Fruit fly (Drosophila melanogaster): ENCODE data around the gene CG42367.
A peak's percentile ranks its signal among the peaks of the same experiment; 100 is the strongest.

The CG42367 gene

dm6 chr2L:9921401-9921800 is 9.0 kb upstream of the CG42367 start, which contains the start of gene CG4592 (continued):
- TF ChIP-seq Dref (GFP tag; IDR thresholded peaks at IDR 0.05) (no peak), ro (GFP tag; IDR thresholded peaks at IDR 0.05) (no peak), CG6854 (GFP tag; optimal IDR thresholded peaks at IDR 0.05) (peak; percentile 46), unc-4 (GFP tag; IDR thresholded peaks at IDR 0.05; ENCODE audit: partially characterized antibody) (0 out of 2 replicates have a peak, but pooled peaks have one; percentile 15), ranshi (GFP tag; IDR thresholded peaks at IDR 0.05) (peak; percentile 66), CG9817 (tag; optimal IDR thresholded peaks at IDR 0.05) (peak; percentile 40)

- TF ChIP-seq CG31388 (GFP tag; optimal IDR thresholded peaks at IDR 0.05) (no peak), wor (GFP tag; IDR thresholded peaks at IDR 0.05) (no peak), unpg (GFP tag; optimal IDR thresholded peaks at IDR 0.05) (no peak), CG11456 (GFP tag; IDR thresholded peaks at IDR 0.05) (0 out of 3 replicates have a peak, but pooled peaks have one; percentile 33), CG10959 (GFP tag; IDR thresholded peaks at IDR 0.05) (no peak), Rfx (GFP tag; IDR thresholded peaks at IDR 0.05) (peak; percentile 32; the same call in 1 of the 2 replicates), CG1603 (tag; optimal IDR thresholded peaks at IDR 0.05) (no peak), CG4617 (GFP tag; optimal IDR thresholded peaks at IDR 0.05; ENCODE audit: borderline replicate concordance) (no peak), CG11560 (tag; IDR thresholded peaks at IDR 0.05) (0 out of 3 replicates have a peak, but pooled peaks have one; percentile 28), Dref (GFP tag; IDR thresholded peaks at IDR 0.05) (no peak), CG11247 (GFP tag; IDR thresholded peaks at IDR 0.05) (0 out of 2 replicates have a peak, but pooled peaks have one; percentile 33), CG15073 (GFP tag; optimal IDR thresholded peaks at IDR 0.05) (no peak)
These were observed 5.6 kb upstream of the CG42367 start, which contains the start of the genes TbCMF46 and CG42366 for dm6 chr2L:9924765-9925164. Gene TbCMF46 (minus strand): TSS chr2L:9924865. Gene CG42366 (plus strand): TSS chr2L:9925161.

- TF ChIP-seq HLH54F (GFP tag; optimal IDR thresholded peaks at IDR 0.05) (no peak), CG34422 (GFP tag; IDR thresholded peaks at IDR 0.05) (no peak), btn (GFP tag; optimal IDR thresholded peaks at IDR 0.05) (no peak), ken (GFP tag; IDR thresholded peaks at IDR 0.05) (no peak), Gsc (GFP tag; IDR thresholded peaks at IDR 0.05) (no peak), CG9215 (GFP tag; IDR thresholded peaks at IDR 0.05) (no peak), bcd (GFP tag; optimal IDR thresholded peaks at IDR 0.05) (no peak), CG7928 (GFP tag; optimal IDR thresholded peaks at IDR 0.05) (no peak), CG17912 (GFP tag; optimal IDR thresholded peaks at IDR 0.05) (no peak), wdn (GFP tag; IDR thresholded peaks at IDR 0.05) (no peak), CG7372 (GFP tag; IDR thresholded peaks at IDR 0.05) (no peak), Sox102F (GFP tag; optimal IDR thresholded peaks at IDR 0.05) (no peak), CG32767 (GFP tag; IDR thresholded peaks at IDR 0.05) (no peak)
These were observed 2.7 kb downstream of the CG42367 start, which contains the start of gene Cpr30F for dm6 chr2L:9933063-9933462. Gene Cpr30F (minus strand): TSS chr2L:9933163.

dm6 chr2L:9937908-9938307 is 7.5 kb downstream of the CG42367 start, which contains the start of gene Arglu1:
Gene Arglu1 (minus strand): TSS chr2L:9938134.
- TF ChIP-seq CHES-1-like (GFP tag; optimal IDR thresholded peaks at IDR 0.05), result peak; percentile 39
- TF ChIP-seq Dref (GFP tag; IDR thresholded peaks at IDR 0.05), result 0 out of 2 replicates have a peak, but pooled peaks have one; percentile 34
- TF ChIP-seq zen2 (GFP tag; IDR thresholded peaks at IDR 0.05; ENCODE audit: partially characterized antibody), result 0 out of 3 replicates have a peak, but pooled peaks have one; percentile 23
- TF ChIP-seq gro (GFP tag; optimal IDR thresholded peaks at IDR 0.05), result peak; percentile 20
- peak; percentile 53 for TF ChIP-seq mam (GFP tag; optimal IDR thresholded peaks at IDR 0.05)
- no peak for TF ChIP-seq da (GFP tag; optimal IDR thresholded peaks at IDR 0.05)
- TF ChIP-seq zfh2 (GFP tag; optimal IDR thresholded peaks at IDR 0.05), result peak; percentile 58
- TF ChIP-seq NFAT (GFP tag; IDR thresholded peaks at IDR 0.05), result peak; percentile 34; the same call in 1 of the 2 replicates
- no peak for TF ChIP-seq danr (GFP tag; IDR thresholded peaks at IDR 0.05)
- TF ChIP-seq Trl (optimal IDR thresholded peaks at IDR 0.05), result no peak
- TF ChIP-seq Trl (GFP tag; optimal IDR thresholded peaks at IDR 0.05), result peak; percentile 23
- peak; percentile 26 for TF ChIP-seq jumu (GFP tag; optimal IDR thresholded peaks at IDR 0.05)
- TF ChIP-seq CG17359 (tag; optimal IDR thresholded peaks at IDR 0.05), result no peak
- peak; percentile 57; the same call in 1 of the 2 replicates for TF ChIP-seq sob (GFP tag; IDR thresholded peaks at IDR 0.05)
- TF ChIP-seq Ptx1 (GFP tag; IDR thresholded peaks at IDR 0.05), result peak; percentile 39; the same call in 1 of the 2 replicates
- TF ChIP-seq CG9437 (GFP tag; optimal IDR thresholded peaks at IDR 0.05), result no peak
- peak; percentile 22 for TF ChIP-seq tin (GFP tag; optimal IDR thresholded peaks at IDR 0.05)
- peak; percentile 37 for TF ChIP-seq Ets97D (GFP tag; optimal IDR thresholded peaks at IDR 0.05)
- peak; percentile 52 for TF ChIP-seq stwl (tag; optimal IDR thresholded peaks at IDR 0.05)
- no peak for TF ChIP-seq wdn (GFP tag; IDR thresholded peaks at IDR 0.05)

Measured in whole organism, embryonic.